Worm (Caenorhabditis elegans) whole organism, L4 larva: ENCODE data around the gene F13C5.1.

Experiments
- ZK546.5 ChIP-seq, 2 experiments: sonication (generic microtip); optimal IDR thresholded peaks; 2 replicates each; lab custom pipeline; 2017; ENCODE audit warnings: missing biosample characterization in 2 of 2, missing genetic modification characterization in 2 of 2
- ama-1 ChIP-seq: fragments of 150-350 bp; optimal IDR thresholded peaks from 2 replicates; lab custom pipeline; 2014; ENCODE audit warnings: inconsistent platforms, mixed read lengths
- mdl-1 ChIP-seq, 2 experiments: fragments of 150-350 bp in 1 of 2; sonication (generic microtip) in 1 of 2; optimal IDR thresholded peaks; 2 replicates each; lab custom pipeline; 2014 to 2017; ENCODE audit warnings: missing biosample characterization in 2 of 2, missing genetic modification characterization in 2 of 2
- nhr-48 ChIP-seq: sonication (generic microtip); optimal IDR thresholded peaks from 2 replicates; lab custom pipeline; 2016; ENCODE audit warnings: mild to moderate bottlenecking, missing genetic modification characterization, missing compliant biosample characterization
- nhr-77 ChIP-seq: fragments of 150-350 bp; optimal IDR thresholded peaks from 2 replicates; lab custom pipeline; 2014; ENCODE audit warnings: missing biosample characterization, missing genetic modification characterization
- unc-62 ChIP-seq, 3 experiments: fragments of 150-350 bp in 1 of 3; sonication (generic microtip); optimal IDR thresholded peaks in 2 of 3; peaks in 1 of 3; 1 replicate in 1 of 3; 2 replicates in 2 of 3; lab custom pipeline; 2014 to 2017; ENCODE audit warnings: missing biosample characterization in 3 of 3, missing genetic modification characterization in 3 of 3, missing genetic modification reagents in 3 of 3, missing genotype in 1 of 3
- zip-2 ChIP-seq: fragments of 150-350 bp; optimal IDR thresholded peaks from 2 replicates; lab custom pipeline; 2014; ENCODE audit warnings: missing biosample characterization, missing genetic modification characterization

DNA sequence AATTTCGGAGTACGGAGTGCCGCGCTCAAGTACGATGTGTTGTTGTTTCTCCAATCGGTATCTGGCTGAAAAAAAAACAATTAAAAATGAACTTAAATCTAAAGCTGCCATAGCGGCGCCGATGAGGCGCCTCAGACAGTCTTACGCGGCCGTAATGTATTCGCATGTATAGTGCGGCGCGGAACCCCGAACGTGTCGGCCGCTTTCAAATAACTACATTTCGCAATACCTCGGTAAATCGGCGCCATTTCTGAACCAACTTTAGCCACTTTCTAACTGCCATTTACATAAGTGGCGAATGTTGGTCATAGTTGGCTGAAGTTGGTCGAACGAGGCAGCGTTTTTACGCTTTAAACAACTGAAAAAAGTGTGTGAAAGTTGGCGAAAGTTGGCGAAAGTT is 10.8 kb downstream of the F13C5.1 start:
- TF ChIP-seq mdl-1 (tag; optimal IDR thresholded peaks at IDR 0.05; lab: Kevin White, UChicago): no peak
- TF ChIP-seq nhr-48 (tag; lab: Kevin White, UChicago): no peak
- TF ChIP-seq ZK546.5 (tag; optimal IDR thresholded peaks at IDR 0.05; lab: Kevin White, UChicago): no peak
- no peak for TF ChIP-seq ama-1 (lab: Kevin White, UChicago)
- TF ChIP-seq nhr-77 (tag; lab: Kevin White, UChicago): no peak
- no peak for TF ChIP-seq zip-2
- TF ChIP-seq unc-62 (GFP tag; optimal IDR thresholded peaks at IDR 0.05 in 1 of 2; lab: Kevin White, UChicago): no peak
- TF ChIP-seq unc-62 (tag; optimal IDR thresholded peaks at IDR 0.05; lab: Kevin White, UChicago): no peak
